Fruit fly (Drosophila melanogaster): Measurements from ENCODE around the gene Idgf3.
A peak's percentile ranks its signal among the peaks of the same experiment; 100 is the strongest.

Gene Idgf3

DNA sequence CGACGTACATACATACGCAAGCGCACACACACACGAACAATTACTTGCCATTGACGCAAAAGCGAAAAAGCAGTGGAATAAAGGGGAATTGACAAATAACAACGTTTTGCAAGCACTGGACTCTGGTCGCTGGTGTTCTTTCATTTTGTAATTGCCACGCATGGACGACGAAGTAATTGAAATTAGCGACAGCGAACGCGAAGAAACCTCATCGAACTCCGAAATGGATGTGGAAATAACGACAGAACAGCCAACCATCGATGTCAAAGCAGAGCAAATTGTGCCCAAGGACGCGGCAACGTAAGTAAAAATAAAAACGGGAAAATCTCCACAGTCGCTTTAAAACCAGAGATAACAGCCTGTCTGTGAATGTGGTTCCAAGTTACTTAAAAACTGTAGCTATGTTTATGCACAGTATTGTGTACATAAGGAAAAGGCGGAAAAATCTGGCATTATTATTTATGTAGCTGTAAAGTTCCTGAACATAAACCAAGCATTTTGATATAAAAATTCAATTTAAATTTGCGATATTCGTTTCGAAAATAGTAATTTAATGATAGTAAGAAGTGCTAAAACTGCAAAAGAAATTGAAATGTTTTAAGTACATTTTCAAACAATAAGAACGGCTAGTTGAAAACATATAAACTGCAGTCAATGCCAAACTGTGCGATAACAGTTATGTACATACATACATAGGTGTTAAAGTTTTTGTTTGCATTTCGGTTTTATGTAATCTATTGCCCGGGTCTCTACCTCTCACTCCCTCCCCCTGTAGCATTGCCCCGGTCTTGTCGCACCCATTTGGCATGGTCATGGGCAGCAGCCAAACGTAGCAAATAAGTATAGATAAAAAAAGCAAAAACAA lies 41.3 kb downstream of the Idgf3 start:
- TF ChIP-seq Hr83 (GFP tag; optimal IDR thresholded peaks at IDR 0.05; ENCODE audit: poor library complexity, severe bottlenecking) = no peak
- no peak for TF ChIP-seq sage (GFP tag; optimal IDR thresholded peaks at IDR 0.05)
- peak; percentile 54 for TF ChIP-seq Myc (optimal IDR thresholded peaks at IDR 0.05)

DNA sequence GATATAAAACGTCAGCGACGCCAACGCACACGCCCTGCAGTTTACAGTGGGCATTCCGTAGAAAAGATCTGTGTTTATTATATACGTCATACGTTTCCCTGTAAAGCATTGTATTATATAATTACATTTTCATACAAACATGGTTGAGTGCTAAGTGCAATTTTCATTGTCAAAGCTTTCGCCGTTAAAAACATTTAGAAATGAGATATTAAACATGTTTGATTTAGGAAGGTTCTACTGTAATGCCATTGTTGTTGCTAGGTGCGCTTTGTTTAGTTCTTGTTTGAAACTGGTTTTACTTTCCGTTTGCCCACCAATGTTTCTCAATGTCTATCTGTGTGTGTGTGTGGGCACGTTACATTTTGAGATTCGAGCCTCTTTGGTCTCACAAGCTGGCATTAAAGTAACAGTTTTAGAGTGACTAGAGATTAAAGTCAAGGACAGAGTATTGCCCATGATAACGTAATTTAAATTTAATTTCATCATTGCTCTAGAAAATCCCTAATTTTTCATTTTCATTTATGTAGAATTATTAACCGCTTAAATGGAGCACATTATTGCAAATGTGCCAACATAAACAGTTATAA lies 42.0 kb downstream of the Idgf3 start:
- TF ChIP-seq Myc (optimal IDR thresholded peaks at IDR 0.05) (peak; percentile 56), Hnf4 (GFP tag; optimal IDR thresholded peaks at IDR 0.05) (peak; percentile 83), OdsH (GFP tag; optimal IDR thresholded peaks at IDR 0.05) (peak; percentile 86), sage (GFP tag; optimal IDR thresholded peaks at IDR 0.05) (peak; percentile 47), Abd-B (GFP tag; optimal IDR thresholded peaks at IDR 0.05) (no peak), pan (optimal IDR thresholded peaks at IDR 0.05) (no peak), Vsx2 (GFP tag; optimal IDR thresholded peaks at IDR 0.05; ENCODE audit: partially characterized antibody) (no peak), rgr (GFP tag; optimal IDR thresholded peaks at IDR 0.05) (peak; percentile 92), dmrt93B (GFP tag; optimal IDR thresholded peaks at IDR 0.05) (peak; percentile 58), Dif (GFP tag; optimal IDR thresholded peaks at IDR 0.05; ENCODE audit: partially characterized antibody) (no peak), Mio (GFP tag; optimal IDR thresholded peaks at IDR 0.05) (no peak), N (GFP tag; optimal IDR thresholded peaks at IDR 0.05) (no peak), Jra (GFP tag; optimal IDR thresholded peaks at IDR 0.05) (peak; percentile 61), Rel (GFP tag; optimal IDR thresholded peaks at IDR 0.05) (peak; percentile 35), Rel (tag; optimal IDR thresholded peaks at IDR 0.05) (peak; percentile 76), jim (GFP tag; optimal IDR thresholded peaks at IDR 0.05) (no peak), br (GFP tag; optimal IDR thresholded peaks at IDR 0.05) (peak; percentile 93), HLH106 (tag; optimal IDR thresholded peaks at IDR 0.05) (peak; percentile 87), CrebA (GFP tag; optimal IDR thresholded peaks at IDR 0.05; ENCODE audit: borderline replicate concordance) (peak; percentile 67), woc (GFP tag; optimal IDR thresholded peaks at IDR 0.05) (peak; percentile 90), tai (GFP tag; optimal IDR thresholded peaks at IDR 0.05) (peak; percentile 44), CG9705 (GFP tag; optimal IDR thresholded peaks at IDR 0.05) (peak; percentile 78), psq (GFP tag; optimal IDR thresholded peaks at IDR 0.05) (peak; percentile 84), dl (GFP tag; optimal IDR thresholded peaks at IDR 0.05; ENCODE audit: insufficient read depth in 1 of 2, partially characterized antibody in 2 of 2) (no peak), GATAd (GFP tag; optimal IDR thresholded peaks at IDR 0.05) (peak; percentile 20), lola (GFP tag; optimal IDR thresholded peaks at IDR 0.05) (no peak), h (GFP tag; optimal IDR thresholded peaks at IDR 0.05) (peak; percentile 90), dsf (GFP tag; optimal IDR thresholded peaks at IDR 0.05; ENCODE audit: borderline replicate concordance) (peak; percentile 56), Hr83 (GFP tag; optimal IDR thresholded peaks at IDR 0.05; ENCODE audit: poor library complexity, severe bottlenecking) (no peak), CG32264 (GFP tag; optimal IDR thresholded peaks at IDR 0.05) (peak; percentile 60), brk (GFP tag; optimal IDR thresholded peaks at IDR 0.05) (peak; percentile 88), Dfd (GFP tag; optimal IDR thresholded peaks at IDR 0.05) (peak; percentile 65), fru (GFP tag; optimal IDR thresholded peaks at IDR 0.05) (peak; percentile 93), Hr78 (GFP tag; optimal IDR thresholded peaks at IDR 0.05) (no peak), usp (GFP tag; optimal IDR thresholded peaks at IDR 0.05) (no peak), sv (GFP tag; optimal IDR thresholded peaks at IDR 0.05) (peak; percentile 60), ey (GFP tag; optimal IDR thresholded peaks at IDR 0.05) (peak; percentile 92), Sp1 (GFP tag; optimal IDR thresholded peaks at IDR 0.05) (peak; percentile 91), foxo (GFP tag; optimal IDR thresholded peaks at IDR 0.05) (peak; percentile 33 to 93)

Measured in whole organism, wandering third instar larva.